Worm (Caenorhabditis elegans): ENCODE data around the gene F23F12.12.

ce11 chrIII:6463679-6464078, 44.3 kb upstream of the F23F12.12 start, which contains the start of gene dlc-1:
- no peak for TF ChIP-seq pes-1 (GFP tag; IDR thresholded peaks at IDR 0.05)
- no peak for TF ChIP-seq F13C5.2 (tag; optimal IDR thresholded peaks at IDR 0.05)
- TF ChIP-seq ceh-13 (GFP tag; optimal IDR thresholded peaks at IDR 0.05) = no peak
- no peak for TF ChIP-seq tbx-11 (GFP tag; IDR thresholded peaks at IDR 0.05)
- TF ChIP-seq hnd-1 (tag; optimal IDR thresholded peaks at IDR 0.05) = no peak
- no peak for TF ChIP-seq sea-1 (GFP tag; conservative IDR thresholded peaks at IDR 0.05)
- no peak for TF ChIP-seq ama-1 (optimal IDR thresholded peaks at IDR 0.05)
- TF ChIP-seq tra-4 (tag; optimal IDR thresholded peaks at IDR 0.05) = no peak

All from whole organism, early embryonic.